Fruit fly (Drosophila melanogaster) whole organism, adult: ENCODE results near the gene Usp10.

Experiments used
- CG11617 ChIP-seq: fragments of 200-800 bp; sonication (Bioruptor generic); optimal IDR thresholded peaks from 2 replicates; lab custom pipeline; 2017; ENCODE audit warnings: mild to moderate bottlenecking, missing biosample characterization, missing genetic modification reagents, missing genetic modification characterization
- CG12768 ChIP-seq: fragments of 200-800 bp; sonication (Bioruptor generic); optimal IDR thresholded peaks from 2 replicates; lab custom pipeline; 2017; ENCODE audit warnings: missing biosample characterization, missing genetic modification characterization, mild to moderate bottlenecking, moderate library complexity, missing genetic modification reagents
- CG14711 ChIP-seq: fragments of 200-800 bp; sonication (Bioruptor generic); optimal IDR thresholded peaks from 2 replicates; lab custom pipeline; 2018; ENCODE audit warnings: missing biosample characterization, mild to moderate bottlenecking, missing genetic modification characterization, moderate library complexity
- CG1620 ChIP-seq: fragments of 200-800 bp; sonication (Bioruptor generic); optimal IDR thresholded peaks from 2 replicates; lab custom pipeline; 2016; ENCODE audit warnings: missing biosample characterization, missing genetic modification characterization
- CG33017 ChIP-seq: fragments of 200-800 bp; sonication (Bioruptor generic); optimal IDR thresholded peaks from 2 replicates; lab custom pipeline; 2018; ENCODE audit warnings: missing biosample characterization, mild to moderate bottlenecking, missing genetic modification characterization, moderate library complexity
- CG5204 ChIP-seq: fragments of 200-800 bp; sonication (Bioruptor generic); optimal IDR thresholded peaks from 2 replicates; lab custom pipeline; 2016; ENCODE audit warnings: missing biosample characterization, missing genetic modification characterization
- CG7045 ChIP-seq: fragments of 200-800 bp; sonication (Bioruptor generic); optimal IDR thresholded peaks from 2 replicates; lab custom pipeline; 2017; ENCODE audit warnings: missing biosample characterization, mild to moderate bottlenecking, missing genetic modification characterization
- CG7101 ChIP-seq: fragments of 200-800 bp; sonication (Bioruptor generic); optimal IDR thresholded peaks from 2 replicates; lab custom pipeline; 2018; ENCODE audit warnings: missing biosample characterization, mild to moderate bottlenecking, missing genetic modification characterization, moderate library complexity
- Clk ChIP-seq: fragments of 200-800 bp; sonication (Bioruptor generic); optimal IDR thresholded peaks from 2 replicates; lab custom pipeline; 2017; ENCODE audit warnings: missing biosample characterization, missing genetic modification characterization
- Crg-1 ChIP-seq: fragments of 200-800 bp; sonication (Bioruptor generic); optimal IDR thresholded peaks from 2 replicates; lab custom pipeline; 2016; ENCODE audit warnings: missing biosample characterization, missing genetic modification characterization
- Hr96 ChIP-seq: fragments of 200-800 bp; sonication (Bioruptor generic); optimal IDR thresholded peaks from 2 replicates; lab custom pipeline; 2016; ENCODE audit warnings: missing biosample characterization, missing genetic modification characterization
- Mnt ChIP-seq: fragments of 200-800 bp; sonication (Bioruptor generic); optimal IDR thresholded peaks from 2 replicates; lab custom pipeline; 2016; ENCODE audit warnings: missing biosample characterization, mild to moderate bottlenecking, missing genetic modification characterization
- bab1 ChIP-seq: fragments of 200-800 bp; sonication (Bioruptor generic); optimal IDR thresholded peaks from 3 replicates; lab custom pipeline; 2019; ENCODE audit warnings: missing biosample characterization, mild to moderate bottlenecking, missing genetic modification characterization, moderate library complexity
- cic ChIP-seq: fragments of 200-800 bp; sonication (Bioruptor generic); optimal IDR thresholded peaks from 2 replicates; lab custom pipeline; 2017; ENCODE audit warnings: missing biosample characterization, mild to moderate bottlenecking, missing genetic modification characterization, moderate library complexity
- cnc ChIP-seq, 2 experiments: fragments of >200 bp; optimal IDR thresholded peaks; 2 replicates each; lab custom pipeline; 2017
- kay ChIP-seq: fragments of 200-800 bp; sonication (Bioruptor generic); peaks from one replicate; lab custom pipeline; 2016; ENCODE audit warnings: missing biosample characterization, missing genetic modification characterization, borderline replicate concordance
- ovo ChIP-seq: fragments of 200-800 bp; sonication (Bioruptor generic); optimal IDR thresholded peaks from 2 replicates; lab custom pipeline; 2016; ENCODE audit warnings: missing biosample characterization, missing genetic modification characterization
- pad ChIP-seq: fragments of 200-800 bp; sonication (Bioruptor generic); optimal IDR thresholded peaks from 3 replicates; lab custom pipeline; 2017; ENCODE audit warnings: missing biosample characterization, missing genetic modification characterization, mild to moderate bottlenecking, moderate library complexity, missing genetic modification reagents
- tj ChIP-seq: fragments of 200-800 bp; sonication (Bioruptor generic); optimal IDR thresholded peaks from 3 replicates; lab custom pipeline; 2017; ENCODE audit warnings: missing biosample characterization, mild to moderate bottlenecking, missing genetic modification characterization, moderate library complexity
- toe ChIP-seq: fragments of 200-800 bp; sonication (Bioruptor generic); optimal IDR thresholded peaks from 2 replicates; lab custom pipeline; 2016; ENCODE audit warnings: missing biosample characterization, missing genetic modification characterization

Gene Usp10

dm6 chr3L:914852-915251, 43.2 kb downstream of the Usp10 start:
- TF ChIP-seq pad (GFP tag; lab: Kevin White, UChicago), result no peak
- no peak for TF ChIP-seq CG7045 (GFP tag; lab: Kevin White, UChicago)
- TF ChIP-seq bab1 (GFP tag; lab: Kevin White, UChicago), result no peak
- TF ChIP-seq toe (GFP tag; lab: Kevin White, UChicago), result no peak
- no peak for TF ChIP-seq CG7101 (tag; lab: Kevin White, UChicago)
- TF ChIP-seq CG12768 (GFP tag; lab: Kevin White, UChicago), result no peak
- no peak for TF ChIP-seq Hr96 (GFP tag; lab: Kevin White, UChicago)
- no peak for TF ChIP-seq cnc (optimal IDR thresholded peaks at IDR 0.05; lab: Kevin White, UChicago)
- no peak for TF ChIP-seq CG1620 (GFP tag; lab: Kevin White, UChicago)
- no peak for TF ChIP-seq CG11617
- TF ChIP-seq Clk, result no peak
- TF ChIP-seq kay (GFP tag; lab: Kevin White, UChicago), result no peak
- no peak for TF ChIP-seq CG33017 (tag; lab: Kevin White, UChicago)
- TF ChIP-seq Crg-1 (GFP tag; lab: Kevin White, UChicago), result no peak
- TF ChIP-seq CG5204 (GFP tag; lab: Kevin White, UChicago), result no peak
- TF ChIP-seq CG14711 (tag; lab: Kevin White, UChicago), result no peak
- TF ChIP-seq tj (GFP tag; lab: Kevin White, UChicago), result no peak

DNA sequence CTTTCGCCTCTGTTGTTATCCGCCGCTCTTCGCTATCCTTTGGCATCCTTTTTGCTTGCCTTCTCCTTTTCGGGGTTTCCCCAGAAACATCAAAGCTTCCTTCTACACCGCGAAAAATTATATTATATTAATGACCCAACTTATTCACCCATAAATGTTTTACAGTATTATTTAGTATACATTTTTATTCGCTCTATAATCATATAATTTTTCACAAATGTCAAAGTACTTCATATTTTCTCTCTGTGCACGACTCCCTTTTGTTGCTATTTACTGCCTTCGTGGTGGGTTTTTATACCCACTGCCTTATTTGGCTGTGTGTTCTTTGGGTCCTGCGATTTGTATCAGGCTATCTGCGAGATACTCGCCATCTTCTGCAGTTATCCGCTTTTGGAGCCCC, 45.5 kb downstream of the Usp10 start:
- no peak for TF ChIP-seq Clk
- no peak for TF ChIP-seq toe (GFP tag; lab: Kevin White, UChicago)
- TF ChIP-seq CG7045 (GFP tag; lab: Kevin White, UChicago), result no peak
- no peak for TF ChIP-seq Hr96 (GFP tag; lab: Kevin White, UChicago)
- TF ChIP-seq CG7101 (tag; lab: Kevin White, UChicago), result no peak
- no peak for TF ChIP-seq CG5204 (GFP tag; lab: Kevin White, UChicago)
- TF ChIP-seq cic (GFP tag; lab: Kevin White, UChicago), result no peak
- no peak for TF ChIP-seq ovo (GFP tag; lab: Kevin White, UChicago)
- no peak for TF ChIP-seq CG1620 (GFP tag; lab: Kevin White, UChicago)
- TF ChIP-seq kay (GFP tag; lab: Kevin White, UChicago), result no peak
- TF ChIP-seq CG11617, result no peak
- TF ChIP-seq CG14711 (tag; lab: Kevin White, UChicago), result no peak
- no peak for TF ChIP-seq Crg-1 (GFP tag; lab: Kevin White, UChicago)
- no peak for TF ChIP-seq Mnt (GFP tag; lab: Kevin White, UChicago)
- TF ChIP-seq pad (GFP tag; lab: Kevin White, UChicago), result no peak
- TF ChIP-seq CG33017 (tag; lab: Kevin White, UChicago), result no peak
- TF ChIP-seq tj (GFP tag; lab: Kevin White, UChicago), result no peak
